Fruit fly (Drosophila melanogaster): ENCODE measurements around the gene Vha26.
A peak's percentile ranks its signal among the peaks of the same experiment; 100 is the strongest.

Vha26 gene

DNA sequence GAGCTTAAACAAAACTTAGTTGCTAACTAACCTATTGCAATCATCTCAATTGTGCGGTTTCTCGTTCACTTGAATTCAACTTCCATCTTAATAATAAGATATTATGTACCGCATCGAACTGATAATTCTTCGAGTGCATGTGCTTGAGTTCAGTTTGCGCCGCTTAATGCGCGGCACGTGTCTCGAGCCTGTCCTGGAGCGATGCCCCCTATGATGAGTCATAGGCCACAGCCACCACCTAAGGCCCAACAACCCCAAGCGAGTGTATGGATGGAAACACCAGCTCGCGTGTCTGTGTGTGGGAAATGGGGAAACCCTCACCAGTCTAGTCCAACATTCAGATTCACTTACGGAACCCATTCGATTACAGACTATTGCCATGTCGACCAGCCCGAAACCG lies 17.7 kb upstream of the Vha26 start:
- TF ChIP-seq Med (GFP tag): peak; percentile 66
- no peak for TF ChIP-seq CG10431 (GFP tag; optimal IDR thresholded peaks at IDR 0.05)
- no peak for TF ChIP-seq CG34224 (GFP tag; IDR thresholded peaks at IDR 0.05; ENCODE audit: partially characterized antibody)
- no peak for TF ChIP-seq dati (GFP tag; IDR thresholded peaks at IDR 0.05)
- no peak for TF ChIP-seq sr (GFP tag; IDR thresholded peaks at IDR 0.05)
- no peak for TF ChIP-seq CHES-1-like (GFP tag; optimal IDR thresholded peaks at IDR 0.05)
- 0 out of 4 replicates have a peak, but pooled peaks have one; percentile 42 for TF ChIP-seq chinmo (GFP tag; IDR thresholded peaks at IDR 0.05; ENCODE audit: partially characterized antibody)
- TF ChIP-seq Hey (tag; optimal IDR thresholded peaks at IDR 0.05): peak; percentile 88
- TF ChIP-seq bigmax (GFP tag; optimal IDR thresholded peaks at IDR 0.05): no peak

dm6 chr3R:5587863-5588519 lies 3.6 kb upstream of the Vha26 start, which contains the start of gene CG2926:
Gene CG2926 (minus strand): TSS chr3R:5588380.
- TF ChIP-seq CG7357 (GFP tag; IDR thresholded peaks at IDR 0.05) (no peak), CG11695 (GFP tag; IDR thresholded peaks at IDR 0.05) (no peak), ci (GFP tag; IDR thresholded peaks at IDR 0.05) (0 out of 3 replicates have a peak, but pooled peaks have one; percentile 6), CG17328 (GFP tag; IDR thresholded peaks at IDR 0.05) (no peak), ap (GFP tag; IDR thresholded peaks at IDR 0.05) (no peak), dmrt11E (tag; optimal IDR thresholded peaks at IDR 0.05) (peak; percentile 25), CG6791 (GFP tag; IDR thresholded peaks at IDR 0.05; ENCODE audit: partially characterized antibody) (peak; percentile 94), nau (GFP tag; optimal IDR thresholded peaks at IDR 0.05) (no peak), MTF-1 (GFP tag; optimal IDR thresholded peaks at IDR 0.05; ENCODE audit: borderline replicate concordance) (no peak), gcm (GFP tag; optimal IDR thresholded peaks at IDR 0.05) (no peak), so (GFP tag; IDR thresholded peaks at IDR 0.05) (no peak), eyg (GFP tag; optimal IDR thresholded peaks at IDR 0.05) (no peak), CG7372 (GFP tag; IDR thresholded peaks at IDR 0.05) (peak; percentile 25; the same call in 1 of the 2 replicates), Chrac-16 (GFP tag; optimal IDR thresholded peaks at IDR 0.05) (no peak), Sox100B (GFP tag; optimal IDR thresholded peaks at IDR 0.05) (no peak), Bdp1 (GFP tag; optimal IDR thresholded peaks at IDR 0.05) (no peak), CTCF (GFP tag; optimal IDR thresholded peaks at IDR 0.05) (no peak), pros (GFP tag; optimal IDR thresholded peaks at IDR 0.05) (no peak), trem (tag; optimal IDR thresholded peaks at IDR 0.05) (peak; percentile 26), cas (GFP tag; IDR thresholded peaks at IDR 0.05) (no peak), CG10565 (GFP tag; optimal IDR thresholded peaks at IDR 0.05) (no peak), inv (GFP tag; IDR thresholded peaks at IDR 0.05; ENCODE audit: partially characterized antibody) (peak; percentile 84), CG11247 (GFP tag; IDR thresholded peaks at IDR 0.05) (peak; percentile 26; the same call in 1 of the 2 replicates), sc (optimal IDR thresholded peaks at IDR 0.05) (no peak), sc (GFP tag; optimal IDR thresholded peaks at IDR 0.05) (no peak), CG2889 (GFP tag; IDR thresholded peaks at IDR 0.05) (no peak), fd102C (GFP tag; optimal IDR thresholded peaks at IDR 0.05) (no peak), unpg (GFP tag; optimal IDR thresholded peaks at IDR 0.05) (no peak), crc (GFP tag; optimal IDR thresholded peaks at IDR 0.05) (no peak), ro (GFP tag; IDR thresholded peaks at IDR 0.05) (no peak), CG8924 (tag; optimal IDR thresholded peaks at IDR 0.05) (no peak), CG13123 (GFP tag; optimal IDR thresholded peaks at IDR 0.05) (no peak), gsb (GFP tag; IDR thresholded peaks at IDR 0.05) (0 out of 2 replicates have a peak, but pooled peaks have one; percentile 5), gsb-n (tag; optimal IDR thresholded peaks at IDR 0.05) (no peak), CG8290 (GFP tag; optimal IDR thresholded peaks at IDR 0.05) (no peak), CG8290 (tag; optimal IDR thresholded peaks at IDR 0.05) (no peak), psq (GFP tag; optimal IDR thresholded peaks at IDR 0.05) (no peak), Ada2b (GFP tag; IDR thresholded peaks at IDR 0.05) (0 out of 2 replicates have a peak, but pooled peaks have one; percentile 5), Sox102F (GFP tag; optimal IDR thresholded peaks at IDR 0.05) (no peak), CG4404 (GFP tag; IDR thresholded peaks at IDR 0.05) (no peak), zen2 (GFP tag; IDR thresholded peaks at IDR 0.05; ENCODE audit: partially characterized antibody) (peak; percentile 79), H2.0 (GFP tag; IDR thresholded peaks at IDR 0.05) (no peak)

Measured in whole organism, embryonic.